Worm (Caenorhabditis elegans): Measurements from ENCODE around the gene gnrr-7.

DNA sequence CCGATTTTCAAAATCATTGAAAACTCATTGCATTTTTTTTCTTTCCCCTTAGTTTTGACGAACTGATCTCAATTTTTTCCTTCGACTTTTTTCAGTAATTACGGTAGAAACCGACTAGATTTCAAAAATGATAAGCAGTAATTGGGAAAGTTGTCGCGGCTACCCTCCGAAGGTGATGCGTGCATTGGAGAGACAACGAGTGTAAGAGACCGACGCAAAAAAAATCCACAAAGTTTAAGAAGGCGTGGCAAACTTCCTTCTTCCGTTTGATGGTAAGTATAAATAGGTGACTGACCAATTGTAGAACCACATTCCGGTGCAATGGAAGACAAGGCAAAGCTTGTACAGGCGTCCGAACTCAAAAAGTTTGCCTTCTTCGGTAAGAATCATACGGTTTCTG lies 13.6 kb downstream of the gnrr-7 start, which contains the start of gene col-178:
- TF ChIP-seq flt-1 (GFP tag; IDR thresholded peaks at IDR 0.05) = no peak
- no peak for TF ChIP-seq cog-1 (tag; optimal IDR thresholded peaks at IDR 0.05)
- no peak for TF ChIP-seq ztf-29 (GFP tag; IDR thresholded peaks at IDR 0.05)
- TF ChIP-seq med-1 (GFP tag; optimal IDR thresholded peaks at IDR 0.05; ENCODE audit: insufficient read depth) = no peak
- TF ChIP-seq klf-2 (GFP tag; conservative IDR thresholded peaks at IDR 0.05) = no peak
- no peak for TF ChIP-seq tab-1 (GFP tag; IDR thresholded peaks at IDR 0.05)
